Worm (Caenorhabditis elegans): ENCODE results near the gene C16C8.8.
"Not testable (repeated sequence)": the region's sequence is repeated elsewhere in the genome, so short reads cannot be mapped to it uniquely, and the experiment has no call there.

C16C8.8 gene

ce11 chrII:3473744-3474143, 12.3 kb upstream of the C16C8.8 start, which contains the start of gene sdz-32:
Gene sdz-32 (plus strand): TSS chrII:3474044.
- TF ChIP-seq unc-130 (tag; optimal IDR thresholded peaks at IDR 0.05) = no peak
- no peak for TF ChIP-seq Y116A8C.19 (tag; optimal IDR thresholded peaks at IDR 0.05; ENCODE audit: borderline replicate concordance)
- TF ChIP-seq ceh-8 (GFP tag; optimal IDR thresholded peaks at IDR 0.05) = no peak
- no peak for TF ChIP-seq nhr-90 (tag; optimal IDR thresholded peaks at IDR 0.05; ENCODE audit: poor library complexity)

- TF ChIP-seq alr-1 (tag; optimal IDR thresholded peaks at IDR 0.05; ENCODE audit: borderline replicate concordance) = no peak
- TF ChIP-seq nhr-77 (tag; optimal IDR thresholded peaks at IDR 0.05) = no peak
- TF ChIP-seq efl-3 (GFP tag; optimal IDR thresholded peaks at IDR 0.05) = no peak
- TF ChIP-seq skn-1 (tag; optimal IDR thresholded peaks at IDR 0.05) = no peak
- TF ChIP-seq ceh-88 (GFP tag; IDR thresholded peaks at IDR 0.05) = no peak
- TF ChIP-seq aly-2 (tag; optimal IDR thresholded peaks at IDR 0.05) = no peak
- no peak for TF ChIP-seq mep-1 (tag; optimal IDR thresholded peaks at IDR 0.05)
- no peak for TF ChIP-seq ztf-4 (tag; optimal IDR thresholded peaks at IDR 0.05)
- no peak for TF ChIP-seq sup-37 (GFP tag; optimal IDR thresholded peaks at IDR 0.05)
- TF ChIP-seq rnt-1 (tag; optimal IDR thresholded peaks at IDR 0.05) = no peak
- TF ChIP-seq nhr-11 (tag; optimal IDR thresholded peaks at IDR 0.05) = no peak
- TF ChIP-seq ztf-11 (tag; optimal IDR thresholded peaks at IDR 0.05) = no peak
- TF ChIP-seq ets-5 (GFP tag; IDR thresholded peaks at IDR 0.05) = no peak
- no peak for TF ChIP-seq grh-1 (GFP tag; IDR thresholded peaks at IDR 0.05)
- no peak for TF ChIP-seq nhr-47 (tag; optimal IDR thresholded peaks at IDR 0.05)
- no peak for TF ChIP-seq pqm-1 (tag; optimal IDR thresholded peaks at IDR 0.05)
- no peak for TF ChIP-seq hpl-2 (GFP tag; optimal IDR thresholded peaks at IDR 0.05)
- no peak for TF ChIP-seq ces-1 (GFP tag; optimal IDR thresholded peaks at IDR 0.05)
- TF ChIP-seq unc-98 (GFP tag; IDR thresholded peaks at IDR 0.05) = no peak
Measured at ce11 chrII:3472817-3473216, 11.3 kb upstream of the C16C8.8 start, which contains the start of gene Y49F6B.6. Gene Y49F6B.6 (plus strand): TSS chrII:3473117.

- no peak for TF ChIP-seq dpl-1 (GFP tag; optimal IDR thresholded peaks at IDR 0.05)
- no peak for TF ChIP-seq unc-62 (GFP tag; optimal IDR thresholded peaks at IDR 0.05)
- TF ChIP-seq skn-1 (tag; optimal IDR thresholded peaks at IDR 0.05) = no peak
Measured at ce11 chrII:3472316-3472715, 10.8 kb upstream of the C16C8.8 start, which contains the start of gene Y49F6B.12. Gene Y49F6B.12 (minus strand): TSS chrII:3472416.

ce11 chrII:3471603-3472002, 10.1 kb upstream of the C16C8.8 start, which contains the start of gene Y49F6B.13:
Gene Y49F6B.13 (minus strand): TSS chrII:3471703.
- TF ChIP-seq unc-98 (GFP tag; IDR thresholded peaks at IDR 0.05) = no peak
- no peak for TF ChIP-seq efl-1 (optimal IDR thresholded peaks at IDR 0.05)
- peak in 1 of 2 experiments; percentile 47 for TF ChIP-seq efl-1 (GFP tag; optimal IDR thresholded peaks at IDR 0.05 in 1 of 2)
- no peak for TF ChIP-seq mab-9 (GFP tag; IDR thresholded peaks at IDR 0.05)

- TF ChIP-seq ceh-8 (GFP tag; optimal IDR thresholded peaks at IDR 0.05) (no peak), nhr-19 (GFP tag; conservative IDR thresholded peaks at IDR 0.05) (no peak), fkh-4 (tag; optimal IDR thresholded peaks at IDR 0.05; ENCODE audit: borderline replicate concordance) (no peak), ztf-4 (tag; optimal IDR thresholded peaks at IDR 0.05) (no peak), skn-1 (tag; optimal IDR thresholded peaks at IDR 0.05) (no peak), lin-39 (tag; optimal IDR thresholded peaks at IDR 0.05) (no peak)
Measured at ce11 chrII:3470549-3470948, 9.1 kb upstream of the C16C8.8 start, which contains the start of gene Y49F6B.20. Gene Y49F6B.20 (minus strand): TSS chrII:3470649.

- TF ChIP-seq dsc-1 (tag; optimal IDR thresholded peaks at IDR 0.05); alr-1 (tag; optimal IDR thresholded peaks at IDR 0.05; ENCODE audit: borderline replicate concordance); nhr-237 (tag; optimal IDR thresholded peaks at IDR 0.05): not testable (repeated sequence)
Measured at ce11 chrII:3464580-3464979, 3.1 kb upstream of the C16C8.8 start, which contains the start of gene C16C8.10. Gene C16C8.10 (minus strand): TSS chrII:3464680.

Measured in whole organism, L1 larva.